Fruit fly (Drosophila melanogaster): ENCODE measurements around the gene CG12155.
A peak's percentile ranks its signal among the peaks of the same experiment; 100 is the strongest.

CG12155 gene

dm6 chrX:7705175-7706097, 23.1 kb upstream of the CG12155 start (continued):
- peak; percentile 93 for TF ChIP-seq CG12104 (GFP tag; optimal IDR thresholded peaks at IDR 0.05)
- TF ChIP-seq Hr39 (optimal IDR thresholded peaks at IDR 0.05): no peak
- peak; percentile 93 for TF ChIP-seq Hand (GFP tag; optimal IDR thresholded peaks at IDR 0.05)
- TF ChIP-seq shn (GFP tag; optimal IDR thresholded peaks at IDR 0.05): peak; percentile 75
- peak; percentile 36 for TF ChIP-seq dm (GFP tag; optimal IDR thresholded peaks at IDR 0.05)
- no peak for TF ChIP-seq CkIIα-i1 (GFP tag; IDR thresholded peaks at IDR 0.05)
- TF ChIP-seq Mes4 (GFP tag; optimal IDR thresholded peaks at IDR 0.05): peak; percentile 60
- TF ChIP-seq wek (GFP tag; optimal IDR thresholded peaks at IDR 0.05): peak; percentile 59
- TF ChIP-seq zfh1 (GFP tag; IDR thresholded peaks at IDR 0.05): peak; percentile 87
- no peak for TF ChIP-seq zf30C (GFP tag; optimal IDR thresholded peaks at IDR 0.05)
- peak; percentile 81 for TF ChIP-seq CG1647 (GFP tag; optimal IDR thresholded peaks at IDR 0.05)
- peak; percentile 80 for TF ChIP-seq Jarid2 (GFP tag; optimal IDR thresholded peaks at IDR 0.05)
- TF ChIP-seq cato (GFP tag; optimal IDR thresholded peaks at IDR 0.05; ENCODE audit: borderline replicate concordance): peak; percentile 92
- TF ChIP-seq dmrt11E (tag; optimal IDR thresholded peaks at IDR 0.05): peak; percentile 93
- TF ChIP-seq BtbVII (GFP tag; optimal IDR thresholded peaks at IDR 0.05): peak; percentile 94
- TF ChIP-seq ara (GFP tag; IDR thresholded peaks at IDR 0.05): peak; percentile 76
- TF ChIP-seq CG1024 (GFP tag; IDR thresholded peaks at IDR 0.05): no peak
- TF ChIP-seq CG11696 (GFP tag; IDR thresholded peaks at IDR 0.05): peak; percentile 52; the same call in 1 of the 2 replicates
- peak; percentile 78 for TF ChIP-seq CG31224 (GFP tag; IDR thresholded peaks at IDR 0.05)
- peak; percentile 78 for TF ChIP-seq danr (GFP tag; IDR thresholded peaks at IDR 0.05)
- peak; percentile 55 for TF ChIP-seq kni (GFP tag; optimal IDR thresholded peaks at IDR 0.05)
- TF ChIP-seq CG4730 (GFP tag; IDR thresholded peaks at IDR 0.05): peak; percentile 76
- TF ChIP-seq ERR (GFP tag; optimal IDR thresholded peaks at IDR 0.05): peak; percentile 45
- TF ChIP-seq Poxn (GFP tag; IDR thresholded peaks at IDR 0.05): peak; percentile 59; the same call in 1 of the 2 replicates
- TF ChIP-seq fd96Cb (tag; optimal IDR thresholded peaks at IDR 0.05): peak; percentile 95
- no peak for TF ChIP-seq pfk (GFP tag; optimal IDR thresholded peaks at IDR 0.05)
- peak; percentile 86 for TF ChIP-seq CG12299 (tag; optimal IDR thresholded peaks at IDR 0.05)
- TF ChIP-seq CG14441 (GFP tag; IDR thresholded peaks at IDR 0.05): peak; percentile 84
- peak; percentile 60 for TF ChIP-seq ap (GFP tag; IDR thresholded peaks at IDR 0.05)
- TF ChIP-seq CG3407 (GFP tag; optimal IDR thresholded peaks at IDR 0.05): peak; percentile 85
- no peak for TF ChIP-seq sima (GFP tag; optimal IDR thresholded peaks at IDR 0.05)
- TF ChIP-seq CG1603 (tag; optimal IDR thresholded peaks at IDR 0.05): peak; percentile 78
- peak; percentile 95 for TF ChIP-seq CG15269 (tag; optimal IDR thresholded peaks at IDR 0.05)
- TF ChIP-seq CG18476 (GFP tag; optimal IDR thresholded peaks at IDR 0.05): peak; percentile 92
- TF ChIP-seq pita (GFP tag; optimal IDR thresholded peaks at IDR 0.05): no peak
- TF ChIP-seq lbe (GFP tag; optimal IDR thresholded peaks at IDR 0.05): peak; percentile 87
- no peak for TF ChIP-seq Dp (GFP tag; optimal IDR thresholded peaks at IDR 0.05)
- TF ChIP-seq salm (tag; optimal IDR thresholded peaks at IDR 0.05): peak; percentile 89
- TF ChIP-seq tin (GFP tag; optimal IDR thresholded peaks at IDR 0.05): peak; percentile 93
- peak; percentile 83 for TF ChIP-seq bab2 (GFP tag; optimal IDR thresholded peaks at IDR 0.05)
- peak; percentile 97 for TF ChIP-seq CG12659 (GFP tag; optimal IDR thresholded peaks at IDR 0.05)
- peak; percentile 24 for TF ChIP-seq CG9797 (GFP tag; optimal IDR thresholded peaks at IDR 0.05)
- TF ChIP-seq Deaf1 (tag; optimal IDR thresholded peaks at IDR 0.05): peak; percentile 83
- TF ChIP-seq al (GFP tag; IDR thresholded peaks at IDR 0.05): peak; percentile 82
- peak; percentile 87 for TF ChIP-seq vfl (GFP tag; optimal IDR thresholded peaks at IDR 0.05)
- peak; percentile 61; the same call in 1 of the 2 replicates for TF ChIP-seq peb (GFP tag; IDR thresholded peaks at IDR 0.05)
- peak; percentile 92 for TF ChIP-seq Hr3 (GFP tag; optimal IDR thresholded peaks at IDR 0.05)
- TF ChIP-seq CG32772 (GFP tag; IDR thresholded peaks at IDR 0.05): peak; percentile 76
- TF ChIP-seq ranshi (GFP tag; IDR thresholded peaks at IDR 0.05): peak; percentile 84

All from whole organism, embryonic.